Fruit fly (Drosophila melanogaster): ENCODE results near the gene CG9330.

The CG9330 gene

dm6 chr3L:19590422-19590821, 4.4 kb downstream of the CG9330 start, which contains the start of gene CG14100 (continued):
- TF ChIP-seq mld (GFP tag; IDR thresholded peaks at IDR 0.05; ENCODE audit: partially characterized antibody) (no peak), Fer3 (tag; optimal IDR thresholded peaks at IDR 0.05) (peak; percentile 100), Dbx (GFP tag; IDR thresholded peaks at IDR 0.05) (peak; percentile 100), Hr51 (GFP tag; optimal IDR thresholded peaks at IDR 0.05) (peak; percentile 100), CG5180 (GFP tag; optimal IDR thresholded peaks at IDR 0.05) (peak; percentile 96), psq (GFP tag; optimal IDR thresholded peaks at IDR 0.05) (peak; percentile 100), CG18476 (GFP tag; optimal IDR thresholded peaks at IDR 0.05) (peak; percentile 100), CG34422 (GFP tag; IDR thresholded peaks at IDR 0.05) (peak; percentile 100), CHES-1-like (GFP tag; optimal IDR thresholded peaks at IDR 0.05) (peak; percentile 100), CG10366 (GFP tag; IDR thresholded peaks at IDR 0.05) (peak; percentile 100), h (optimal IDR thresholded peaks at IDR 0.05) (no peak), CG1792 (GFP tag; optimal IDR thresholded peaks at IDR 0.05) (peak; percentile 100), fd102C (GFP tag; optimal IDR thresholded peaks at IDR 0.05) (peak; percentile 99), Sry-β (GFP tag; optimal IDR thresholded peaks at IDR 0.05) (peak; percentile 87), CG12219 (GFP tag; optimal IDR thresholded peaks at IDR 0.05) (peak; percentile 100), CG12942 (GFP tag; optimal IDR thresholded peaks at IDR 0.05) (peak; percentile 100), H2.0 (GFP tag; IDR thresholded peaks at IDR 0.05) (peak; percentile 100), PHDP (tag; optimal IDR thresholded peaks at IDR 0.05) (peak; percentile 100), scrt (GFP tag; optimal IDR thresholded peaks at IDR 0.05) (peak; percentile 99), ham (GFP tag; IDR thresholded peaks at IDR 0.05) (peak; percentile 100), CG30403 (GFP tag; optimal IDR thresholded peaks at IDR 0.05) (peak; percentile 100), Sin3A (optimal IDR thresholded peaks at IDR 0.05) (peak; percentile 11), Jarid2 (GFP tag; optimal IDR thresholded peaks at IDR 0.05) (peak; percentile 99), Ada2b (GFP tag; IDR thresholded peaks at IDR 0.05) (peak; percentile 100), CG6272 (GFP tag; IDR thresholded peaks at IDR 0.05) (peak; percentile 100), gce (GFP tag; IDR thresholded peaks at IDR 0.05) (peak; percentile 100), Doc3 (GFP tag; IDR thresholded peaks at IDR 0.05; ENCODE audit: partially characterized antibody) (no peak; the same call in 2 of the 3 replicates), CG7372 (GFP tag; IDR thresholded peaks at IDR 0.05) (peak; percentile 100), CG18262 (tag; optimal IDR thresholded peaks at IDR 0.05) (peak; percentile 100), nerfin-1 (tag; optimal IDR thresholded peaks at IDR 0.05) (peak; percentile 100), CG11723 (GFP tag; optimal IDR thresholded peaks at IDR 0.05) (peak; percentile 100), B-H1 (GFP tag; IDR thresholded peaks at IDR 0.05) (peak; percentile 100), CG15479 (GFP tag; optimal IDR thresholded peaks at IDR 0.05) (peak; percentile 94), mam (GFP tag; optimal IDR thresholded peaks at IDR 0.05) (peak; percentile 100), CG12391 (tag; optimal IDR thresholded peaks at IDR 0.05) (peak; percentile 100), Fer2 (tag; optimal IDR thresholded peaks at IDR 0.05) (peak; percentile 100), crc (GFP tag; optimal IDR thresholded peaks at IDR 0.05) (peak; percentile 100), CG4360 (GFP tag; IDR thresholded peaks at IDR 0.05) (peak; percentile 98), odd (GFP tag; optimal IDR thresholded peaks at IDR 0.05) (peak; percentile 100), CG13123 (GFP tag; optimal IDR thresholded peaks at IDR 0.05) (peak; percentile 100), sisA (GFP tag; IDR thresholded peaks at IDR 0.05) (peak; percentile 100), Sry-δ (GFP tag; optimal IDR thresholded peaks at IDR 0.05) (peak; percentile 94), CG10654 (GFP tag; optimal IDR thresholded peaks at IDR 0.05) (peak; percentile 100), BtbVII (GFP tag; optimal IDR thresholded peaks at IDR 0.05) (peak; percentile 100), CG2199 (GFP tag; IDR thresholded peaks at IDR 0.05) (peak; percentile 100), CG8281 (tag; optimal IDR thresholded peaks at IDR 0.05) (peak; percentile 98), CG18599 (GFP tag; optimal IDR thresholded peaks at IDR 0.05) (peak; percentile 100), CG33213 (GFP tag; optimal IDR thresholded peaks at IDR 0.05) (peak; percentile 100), CG7987 (GFP tag; optimal IDR thresholded peaks at IDR 0.05) (peak; percentile 100), amos (GFP tag; IDR thresholded peaks at IDR 0.05; ENCODE audit: partially characterized antibody) (peak; percentile 46; the same call in 1 of the 2 replicates), CG13296 (GFP tag; optimal IDR thresholded peaks at IDR 0.05) (peak; percentile 100)
